Worm (Caenorhabditis elegans): ENCODE results near the gene F22F7.3.
A peak's percentile ranks its signal among the peaks of the same experiment; 100 is the strongest.

F22F7.3 gene

DNA sequence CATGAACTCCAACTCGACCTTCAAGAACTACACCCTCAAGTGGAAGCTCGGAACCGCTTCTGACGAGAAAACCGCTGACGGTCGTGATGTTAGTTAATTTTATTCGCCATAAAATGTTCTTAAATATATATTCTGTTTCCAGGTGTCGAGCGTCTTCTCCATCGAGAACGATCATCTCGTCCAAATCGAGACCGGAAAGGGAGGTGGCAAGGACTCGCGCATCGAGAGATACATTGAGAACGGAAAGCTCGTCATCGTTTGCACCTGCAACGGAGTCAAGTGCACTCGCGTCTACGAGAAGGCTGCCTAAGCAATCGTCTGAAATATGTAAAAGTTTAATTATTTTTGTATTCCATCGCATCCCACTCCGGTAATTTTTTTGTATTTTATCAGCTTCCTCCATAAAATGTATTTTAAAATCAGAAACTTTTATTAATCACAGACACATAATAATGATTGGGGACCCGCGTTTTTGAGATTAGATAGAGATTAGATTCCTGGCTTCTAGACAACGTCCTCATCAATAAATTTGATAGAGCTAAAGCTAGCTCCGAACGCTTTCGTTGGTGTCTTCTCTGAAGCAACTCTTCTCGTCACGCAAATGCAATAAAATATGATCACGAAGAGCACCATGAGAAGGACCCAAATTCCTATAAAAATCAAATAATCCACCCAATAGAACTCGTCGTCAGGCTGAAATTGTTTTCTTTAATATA, 41.6 kb upstream of the F22F7.3 start:
- no peak for TF ChIP-seq pqm-1 (tag; optimal IDR thresholded peaks at IDR 0.05)
- no peak for TF ChIP-seq sox-2 (GFP tag; IDR thresholded peaks at IDR 0.05)
- TF ChIP-seq ceh-31 (tag; optimal IDR thresholded peaks at IDR 0.05): no peak
- TF ChIP-seq mec-3 (tag; optimal IDR thresholded peaks at IDR 0.05; ENCODE audit: borderline replicate concordance): no peak
- no peak for TF ChIP-seq ceh-14 (tag; optimal IDR thresholded peaks at IDR 0.05)
- no peak for TF ChIP-seq C38D4.7 (GFP tag; optimal IDR thresholded peaks at IDR 0.05)
- TF ChIP-seq pat-9 (tag; optimal IDR thresholded peaks at IDR 0.05): no peak
- no peak for TF ChIP-seq ama-1 (optimal IDR thresholded peaks at IDR 0.05)
- no peak for TF ChIP-seq che-1 (tag; optimal IDR thresholded peaks at IDR 0.05)
- no peak for TF ChIP-seq elt-4 (tag; optimal IDR thresholded peaks at IDR 0.05)
- TF ChIP-seq nhr-232 (tag; optimal IDR thresholded peaks at IDR 0.05): no peak
- no peak for TF ChIP-seq T23F11.4 (GFP tag; optimal IDR thresholded peaks at IDR 0.05)
- no peak for TF ChIP-seq ceh-30 (tag; optimal IDR thresholded peaks at IDR 0.05)
- no peak for TF ChIP-seq ahr-1 (tag; optimal IDR thresholded peaks at IDR 0.05)
- no peak for TF ChIP-seq ceh-45 (GFP tag; IDR thresholded peaks at IDR 0.05)
- TF ChIP-seq K09A11.1 (tag; optimal IDR thresholded peaks at IDR 0.05; ENCODE audit: insufficient read depth): no peak

DNA sequence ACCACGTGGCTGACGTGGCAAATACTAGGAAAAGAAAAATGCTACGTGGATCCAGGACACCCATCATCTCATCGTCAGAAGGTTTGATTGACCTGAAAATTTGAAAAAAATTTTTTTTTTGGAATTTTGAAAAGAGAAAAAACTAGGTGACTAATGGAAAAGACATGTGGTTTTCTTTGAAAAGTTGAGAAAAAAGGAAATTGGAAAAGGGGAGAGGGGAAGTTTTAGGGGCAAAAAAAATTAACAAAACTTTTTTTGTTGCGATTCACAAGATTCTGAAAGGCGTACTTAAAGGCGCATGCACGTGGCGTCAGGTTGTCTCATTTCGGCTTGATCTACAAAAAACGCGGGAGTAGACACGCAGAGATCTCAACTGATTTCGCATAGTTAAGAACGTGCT, 37.7 kb upstream of the F22F7.3 start, which contains the start of gene Y40B10A.9:
TSS of gene Y40B10A.9 (minus strand) at position 101 of the 400 bp plus-strand sequence.
- TF ChIP-seq npax-4 (tag; optimal IDR thresholded peaks at IDR 0.05) (no peak), unc-55 (GFP tag; optimal IDR thresholded peaks at IDR 0.05) (no peak), ttx-3 (tag; optimal IDR thresholded peaks at IDR 0.05) (no peak)

DNA sequence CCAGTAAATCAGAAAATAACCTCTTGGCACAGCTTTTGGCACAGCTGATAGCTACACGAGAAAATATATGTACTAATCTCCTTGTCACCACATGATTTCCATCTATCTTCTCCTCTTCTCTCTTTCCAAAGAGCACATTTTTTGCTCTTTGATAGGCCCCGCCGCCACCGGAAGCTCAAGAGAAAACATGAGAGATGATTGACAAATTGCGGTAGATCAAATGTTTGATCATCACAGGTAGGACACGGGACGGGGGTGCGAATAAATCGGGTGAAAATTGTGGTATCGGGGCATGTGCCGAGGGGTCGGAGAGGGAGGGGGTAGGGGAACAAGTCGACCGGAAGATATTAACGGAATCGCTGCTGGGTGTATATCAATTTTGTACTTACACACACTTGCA, 34.4 kb upstream of the F22F7.3 start:
- no peak for TF ChIP-seq gmeb-2 (tag; optimal IDR thresholded peaks at IDR 0.05)
- TF ChIP-seq elt-4 (tag; optimal IDR thresholded peaks at IDR 0.05): no peak
- no peak for TF ChIP-seq sox-4 (tag; optimal IDR thresholded peaks at IDR 0.05)
- no peak for TF ChIP-seq ceh-22 (tag; optimal IDR thresholded peaks at IDR 0.05)
- no peak for TF ChIP-seq hlh-30 (tag; optimal IDR thresholded peaks at IDR 0.05; ENCODE audit: insufficient read depth)
- no peak for TF ChIP-seq madf-2 (tag; optimal IDR thresholded peaks at IDR 0.05)
- TF ChIP-seq Y22D7AL.16 (tag; optimal IDR thresholded peaks at IDR 0.05): no peak
- TF ChIP-seq pqm-1 (tag; optimal IDR thresholded peaks at IDR 0.05): no peak
- TF ChIP-seq ceh-2 (tag; optimal IDR thresholded peaks at IDR 0.05): no peak
- no peak for TF ChIP-seq che-1 (tag; optimal IDR thresholded peaks at IDR 0.05)
- TF ChIP-seq ceh-18 (tag; optimal IDR thresholded peaks at IDR 0.05): peak; percentile 17
- no peak for TF ChIP-seq C08G9.2 (tag; optimal IDR thresholded peaks at IDR 0.05)
- TF ChIP-seq ahr-1 (tag; optimal IDR thresholded peaks at IDR 0.05): no peak
- no peak for TF ChIP-seq fax-1 (tag; optimal IDR thresholded peaks at IDR 0.05)
- TF ChIP-seq mec-3 (tag; optimal IDR thresholded peaks at IDR 0.05; ENCODE audit: borderline replicate concordance): no peak
- TF ChIP-seq unc-55 (GFP tag; optimal IDR thresholded peaks at IDR 0.05): peak; percentile 50
- no peak for TF ChIP-seq K02D7.2 (tag; optimal IDR thresholded peaks at IDR 0.05)

DNA sequence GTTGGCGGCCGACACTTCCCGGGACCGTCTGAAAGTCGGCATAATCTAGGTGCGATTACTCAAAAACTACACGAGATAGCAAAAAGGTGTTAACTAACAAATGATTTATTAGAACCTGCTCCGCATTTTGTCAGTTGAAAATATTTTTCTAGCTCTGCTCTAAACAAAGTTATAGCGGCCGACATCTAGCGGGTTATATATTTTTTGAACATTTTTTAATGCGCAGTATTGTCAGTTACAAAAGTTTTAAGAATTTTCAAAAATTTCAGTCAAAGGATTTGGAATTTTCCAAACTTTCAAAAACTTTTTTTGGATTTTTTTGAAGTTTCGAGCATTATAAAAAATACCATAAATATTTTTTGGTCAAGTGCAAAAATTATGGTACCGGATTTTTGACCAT, 29.2 kb upstream of the F22F7.3 start:
- TF ChIP-seq hlh-15 (tag; optimal IDR thresholded peaks at IDR 0.05) (no peak), gmeb-2 (tag; optimal IDR thresholded peaks at IDR 0.05) (no peak), nhr-11 (tag; optimal IDR thresholded peaks at IDR 0.05) (no peak), ceh-22 (tag; optimal IDR thresholded peaks at IDR 0.05) (no peak), sdc-2 (tag; optimal IDR thresholded peaks at IDR 0.05) (no peak), ceh-2 (tag; optimal IDR thresholded peaks at IDR 0.05) (no peak), ceh-24 (tag; optimal IDR thresholded peaks at IDR 0.05) (no peak)

DNA sequence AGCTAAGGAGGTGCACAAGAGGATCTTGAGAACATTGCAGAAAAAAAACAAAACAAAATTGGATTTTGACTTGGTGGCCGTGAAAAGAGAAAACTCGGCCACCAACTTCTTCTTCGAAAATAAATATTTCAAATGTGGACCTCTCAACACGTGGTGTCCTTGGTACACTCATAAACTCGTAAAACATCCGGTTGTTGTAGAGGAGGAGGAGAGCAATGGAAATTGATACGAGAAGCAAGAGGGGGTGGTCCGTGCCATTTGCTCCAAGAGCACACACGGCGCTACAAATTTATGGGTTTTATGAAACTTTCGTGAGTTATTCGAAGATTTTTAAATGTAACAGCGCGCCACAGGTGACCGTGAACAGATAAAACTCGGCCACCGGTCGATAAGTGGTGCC, 28.6 kb upstream of the F22F7.3 start:
- TF ChIP-seq pros-1 (tag; optimal IDR thresholded peaks at IDR 0.05) (no peak), npax-4 (tag; optimal IDR thresholded peaks at IDR 0.05) (no peak), madf-2 (tag; optimal IDR thresholded peaks at IDR 0.05) (no peak), unc-86 (tag; optimal IDR thresholded peaks at IDR 0.05) (no peak), hlh-8 (tag; optimal IDR thresholded peaks at IDR 0.05) (peak; percentile 16), fax-1 (tag; optimal IDR thresholded peaks at IDR 0.05) (no peak), pha-4 (tag; optimal IDR thresholded peaks at IDR 0.05) (no peak), C08G9.2 (tag; optimal IDR thresholded peaks at IDR 0.05) (no peak), pha-2 (tag; optimal IDR thresholded peaks at IDR 0.05) (no peak)

Measured in whole organism, late embryonic.